Fruit fly (Drosophila melanogaster) whole organism, embryonic: ENCODE data around the gene CG15343.
A peak's percentile ranks its signal among the peaks of the same experiment; 100 is the strongest.

Experiments used
- CG10979 ChIP-seq: fragments of 200-800 bp; sonication (Bioruptor generic); optimal IDR thresholded peaks from 2 replicates; lab custom pipeline; 2018; ENCODE audit warnings: missing biosample characterization, mild to moderate bottlenecking, missing genetic modification characterization, moderate library complexity
- CG13287 ChIP-seq: fragments of 200-800 bp; sonication (Bioruptor generic); IDR thresholded peaks from 2 replicates; pipeline ENCODE4 v1.3.6; 2022; ENCODE audit warnings: missing biosample characterization, missing genetic modification characterization; ENCODE audit not compliant: partially characterized antibody
- CG16863 ChIP-seq: fragments of 200-800 bp; sonication (Bioruptor generic); optimal IDR thresholded peaks from 3 replicates; lab custom pipeline; 2016; ENCODE audit warnings: missing biosample characterization, missing genetic modification characterization
- Sox100B ChIP-seq: fragments of 200-800 bp; sonication (Bioruptor generic); optimal IDR thresholded peaks from 3 replicates; lab custom pipeline; 2018; ENCODE audit warnings: missing biosample characterization, mild to moderate bottlenecking, missing genetic modification characterization
- TFAM ChIP-seq: fragments of 200-800 bp; sonication (Bioruptor generic); optimal IDR thresholded peaks from 2 replicates; lab custom pipeline; 2017; ENCODE audit warnings: missing biosample characterization, missing genetic modification characterization, inconsistent platforms
- croc ChIP-seq: fragments of 200-800 bp; sonication (Bioruptor generic); conservative IDR thresholded peaks from 3 replicates; pipeline ENCODE4 v1.3.6; 2022; ENCODE audit warnings: missing biosample characterization, missing genetic modification characterization
- dpn ChIP-seq, 2 experiments: fragments of 200-800 bp; sonication (Bioruptor generic); optimal IDR thresholded peaks; 3 replicates each; lab custom pipeline; 2016; ENCODE audit warnings: missing biosample characterization in 2 of 2, missing genetic modification characterization in 2 of 2
- ham ChIP-seq: fragments of 200-800 bp; sonication (Bioruptor generic); IDR thresholded peaks from 2 replicates; pipeline ENCODE4 v1.3.6; 2022; ENCODE audit warnings: missing biosample characterization, missing genetic modification characterization
- kay ChIP-seq: fragments of 200-800 bp; sonication (Bioruptor generic); optimal IDR thresholded peaks from 2 replicates; lab custom pipeline; 2016; ENCODE audit warnings: missing biosample characterization, missing genetic modification characterization
- odd ChIP-seq: fragments of 200-800 bp; sonication (Bioruptor generic); optimal IDR thresholded peaks from 2 replicates; lab custom pipeline; 2017; ENCODE audit warnings: missing biosample characterization, mild to moderate bottlenecking, missing genetic modification characterization
- psq ChIP-seq: fragments of 200-800 bp; sonication (Bioruptor generic); optimal IDR thresholded peaks from 2 replicates; lab custom pipeline; 2017; ENCODE audit warnings: missing biosample characterization, missing genetic modification characterization
- tna ChIP-seq: fragments of 200-800 bp; sonication (Bioruptor generic); IDR thresholded peaks from 2 replicates; pipeline ENCODE4 v1.3.6; 2022; ENCODE audit warnings: missing biosample characterization, missing genetic modification characterization; ENCODE audit not compliant: partially characterized antibody
- zfh1 ChIP-seq: fragments of 200-800 bp; sonication (Bioruptor generic); IDR thresholded peaks from 3 replicates; pipeline ENCODE4 v1.3.6; 2022; ENCODE audit warnings: missing biosample characterization, missing genetic modification characterization

dm6 chrX:8252284-8252886 is 21.2 kb downstream of the CG15343 start, which contains the start of gene CG1632:
- no peak for TF ChIP-seq TFAM
- no peak for TF ChIP-seq zfh1 (GFP tag; lab: Robert Waterston, UW)
- no peak for TF ChIP-seq Sox100B (GFP tag; lab: Kevin White, UChicago)
- no peak for TF ChIP-seq tna (GFP tag; lab: Robert Waterston, UW)
- TF ChIP-seq CG10979: peak; percentile 56
- TF ChIP-seq odd (GFP tag; lab: Kevin White, UChicago): no peak
- TF ChIP-seq croc (GFP tag; lab: Robert Waterston, UW): no peak
- TF ChIP-seq CG16863: no peak
- TF ChIP-seq psq (GFP tag; lab: Kevin White, UChicago): no peak
- no peak for TF ChIP-seq CG13287 (GFP tag; lab: Robert Waterston, UW)
- no peak for TF ChIP-seq kay (GFP tag; lab: Kevin White, UChicago)
- no peak for TF ChIP-seq dpn (GFP tag; optimal IDR thresholded peaks at IDR 0.05; lab: Kevin White, UChicago)
- no peak for TF ChIP-seq ham
